Worm (Caenorhabditis elegans) whole organism, L4 larva: Measurements from ENCODE around the gene ZC21.10.

ENCODE experiments used
- D1046.2 ChIP-seq: fragments of 200-800 bp; sonication (Bioruptor generic); IDR thresholded peaks from 2 replicates; pipeline ENCODE4 v1.3.6; 2022; ENCODE audit warnings: missing genetic modification characterization, missing compliant biosample characterization
- F10B5.3 ChIP-seq: sonication (generic microtip); optimal IDR thresholded peaks from 2 replicates; lab custom pipeline; 2016; ENCODE audit warnings: mild to moderate bottlenecking, missing genetic modification characterization, missing compliant biosample characterization
- F37D6.2 ChIP-seq: sonication (generic microtip); optimal IDR thresholded peaks from 2 replicates; lab custom pipeline; 2016; ENCODE audit warnings: mild to moderate bottlenecking, missing genetic modification characterization, missing compliant biosample characterization
- F44E2.7 ChIP-seq: fragments of 200-800 bp; sonication (Bioruptor generic); IDR thresholded peaks from 2 replicates; pipeline ENCODE4 v2.1.2; 2022; ENCODE audit warnings: missing genetic modification characterization, missing compliant biosample characterization
- Y5F2A.4 ChIP-seq: fragments of 200-800 bp; sonication (Bioruptor generic); optimal IDR thresholded peaks from 2 replicates; lab custom pipeline; 2018; ENCODE audit warnings: mild to moderate bottlenecking, missing genetic modification characterization, missing compliant biosample characterization
- ZK546.5 ChIP-seq, 2 experiments: sonication (generic microtip); optimal IDR thresholded peaks; 2 replicates each; lab custom pipeline; 2017; ENCODE audit warnings: missing biosample characterization in 2 of 2, missing genetic modification characterization in 2 of 2
- aha-1 ChIP-seq: fragments of 150-350 bp; peaks from one replicate; lab custom pipeline; 2014; ENCODE audit warnings: missing biosample characterization, missing genetic modification characterization
- aly-2 ChIP-seq: sonication (generic microtip); optimal IDR thresholded peaks from 2 replicates; lab custom pipeline; 2018; ENCODE audit warnings: missing biosample characterization, missing genetic modification characterization
- arid-1 ChIP-seq: fragments of 200-800 bp; sonication (Bioruptor generic); conservative IDR thresholded peaks from 2 replicates; pipeline ENCODE4 v1.3.6; 2022; ENCODE audit warnings: missing genetic modification reagents, missing genetic modification characterization, missing compliant biosample characterization
- ceh-44 ChIP-seq: fragments of 200-800 bp; sonication (Bioruptor generic); IDR thresholded peaks from 2 replicates; pipeline ENCODE4 v1.3.6; 2022; ENCODE audit warnings: missing genetic modification reagents, missing genetic modification characterization, missing compliant biosample characterization
- ceh-62 ChIP-seq: sonication (generic microtip); optimal IDR thresholded peaks from 2 replicates; lab custom pipeline; 2017; ENCODE audit warnings: missing biosample characterization, missing genetic modification characterization
- dmd-8 ChIP-seq: fragments of 200-800 bp; sonication (Bioruptor generic); IDR thresholded peaks from 2 replicates; pipeline ENCODE4 v1.3.6; 2022; ENCODE audit warnings: missing genetic modification characterization, missing compliant biosample characterization
- dve-1 ChIP-seq: sonication (generic microtip); optimal IDR thresholded peaks from 2 replicates; lab custom pipeline; 2017; ENCODE audit warnings: antibody characterized with exemption, mild to moderate bottlenecking, missing genetic modification characterization, missing compliant biosample characterization; ENCODE audit not compliant: insufficient read depth
- egl-27 ChIP-seq: sonication (generic microtip); optimal IDR thresholded peaks from 3 replicates; lab custom pipeline; 2017; ENCODE audit warnings: missing biosample characterization, missing genetic modification reagents, missing genetic modification characterization
- hif-1 ChIP-seq, 2 experiments: sonication (generic microtip); optimal IDR thresholded peaks; 2 replicates each; lab custom pipeline; 2016 to 2017; ENCODE audit warnings: missing compliant biosample characterization in 2 of 2, missing genetic modification characterization in 2 of 2, missing genetic modification reagents in 2 of 2, missing genotype in 2 of 2, mild to moderate bottlenecking in 1 of 2
- hlh-11 ChIP-seq: fragments of 200-800 bp; sonication (Bioruptor generic); optimal IDR thresholded peaks from 2 replicates; lab custom pipeline; 2018; ENCODE audit warnings: mild to moderate bottlenecking, missing genetic modification characterization, missing compliant biosample characterization
- hlh-30 ChIP-seq: sonication (generic microtip); optimal IDR thresholded peaks from 2 replicates; lab custom pipeline; 2017; ENCODE audit warnings: antibody characterized with exemption, mild to moderate bottlenecking, missing genetic modification characterization, missing compliant biosample characterization; ENCODE audit not compliant: insufficient read depth
- hmg-1.1 ChIP-seq: fragments of 200-800 bp; sonication (Bioruptor generic); IDR thresholded peaks from 2 replicates; pipeline ENCODE4 v1.3.6; 2022; ENCODE audit warnings: missing genetic modification reagents, missing genetic modification characterization, missing compliant biosample characterization
- lin-1 ChIP-seq: fragments of 200-800 bp; sonication (Bioruptor generic); IDR thresholded peaks from 2 replicates; pipeline ENCODE4 v1.3.6; 2022; ENCODE audit warnings: missing genetic modification reagents, missing genetic modification characterization, missing compliant biosample characterization
- lin-15B ChIP-seq: fragments of 150-350 bp; sonication (generic microtip); optimal IDR thresholded peaks from 3 replicates; lab custom pipeline; 2014; ENCODE audit warnings: missing biosample characterization, missing genetic modification characterization
- lin-29 ChIP-seq: fragments of 200-800 bp; sonication (Bioruptor generic); IDR thresholded peaks from 2 replicates; pipeline ENCODE4 v1.3.6; 2022; ENCODE audit warnings: missing genetic modification reagents, missing genetic modification characterization, missing compliant biosample characterization
- lir-3 ChIP-seq: sonication (generic microtip); optimal IDR thresholded peaks from 2 replicates; lab custom pipeline; 2016; ENCODE audit warnings: mild to moderate bottlenecking, missing genetic modification characterization, missing compliant biosample characterization
- lsy-2 ChIP-seq, 2 experiments: fragments of 150-350 bp in 1 of 2; sonication (generic microtip) in 1 of 2; optimal IDR thresholded peaks; 2 replicates each; lab custom pipeline; 2014 to 2017; ENCODE audit warnings: missing biosample characterization in 2 of 2, missing genetic modification characterization in 2 of 2
- madf-5 ChIP-seq, 2 experiments: fragments of 200-800 bp; sonication (Bioruptor generic); IDR thresholded peaks; 2 replicates each; pipeline ENCODE4 v1.3.6; 2022; ENCODE audit warnings: missing compliant biosample characterization in 2 of 2, missing genetic modification characterization in 2 of 2
- madf-9 ChIP-seq: fragments of 200-800 bp; sonication (Bioruptor generic); conservative IDR thresholded peaks from 2 replicates; pipeline ENCODE4 v1.3.6; 2022; ENCODE audit warnings: missing genetic modification reagents, missing genetic modification characterization, missing compliant biosample characterization
- mdl-1 ChIP-seq, 2 experiments: fragments of 150-350 bp in 1 of 2; sonication (generic microtip) in 1 of 2; optimal IDR thresholded peaks; 2 replicates each; lab custom pipeline; 2014 to 2017; ENCODE audit warnings: missing biosample characterization in 2 of 2, missing genetic modification characterization in 2 of 2
- mdt-29 ChIP-seq: fragments of 200-800 bp; sonication (Bioruptor generic); IDR thresholded peaks from 2 replicates; pipeline ENCODE4 v1.3.6; 2022; ENCODE audit warnings: missing genetic modification reagents, missing genetic modification characterization, missing compliant biosample characterization
- mep-1 ChIP-seq: fragments of 150-350 bp; sonication (generic microtip); optimal IDR thresholded peaks from 3 replicates; lab custom pipeline; 2014; ENCODE audit warnings: missing biosample characterization, missing genetic modification characterization
- mes-2 ChIP-seq: sonication (generic microtip); optimal IDR thresholded peaks from 2 replicates; lab custom pipeline; 2016; ENCODE audit warnings: missing genotype, mild to moderate bottlenecking, missing genetic modification characterization, missing compliant biosample characterization; ENCODE audit not compliant: poor library complexity, severe bottlenecking
- mxl-2 ChIP-seq: fragments of 200-800 bp; sonication (Bioruptor generic); conservative IDR thresholded peaks from 2 replicates; pipeline ENCODE4 v1.3.6; 2022; ENCODE audit warnings: missing genetic modification reagents, missing genetic modification characterization, missing compliant biosample characterization
- mxl-3 ChIP-seq: fragments of 200-800 bp; sonication (Bioruptor generic); optimal IDR thresholded peaks from 2 replicates; lab custom pipeline; 2018; ENCODE audit warnings: mild to moderate bottlenecking, missing genetic modification characterization, missing compliant biosample characterization
- nhr-10 ChIP-seq: fragments of 150-350 bp; optimal IDR thresholded peaks from 2 replicates; lab custom pipeline; 2014; ENCODE audit warnings: missing biosample characterization, missing genetic modification characterization
- nhr-11 ChIP-seq: fragments of 150-350 bp; optimal IDR thresholded peaks from 2 replicates; lab custom pipeline; 2014; ENCODE audit warnings: missing biosample characterization, missing genetic modification characterization
- nhr-111 ChIP-seq: fragments of 200-800 bp; sonication (Bioruptor generic); optimal IDR thresholded peaks from 2 replicates; lab custom pipeline; 2018; ENCODE audit warnings: mild to moderate bottlenecking, missing genetic modification characterization, missing compliant biosample characterization
- nhr-237 ChIP-seq: sonication (generic microtip); optimal IDR thresholded peaks from 2 replicates; lab custom pipeline; 2017; ENCODE audit warnings: missing biosample characterization, missing genetic modification characterization
- nhr-28 ChIP-seq: fragments of 150-350 bp; optimal IDR thresholded peaks from 2 replicates; lab custom pipeline; 2014; ENCODE audit warnings: missing biosample characterization, missing genetic modification characterization
- nhr-41 ChIP-seq: fragments of 200-800 bp; sonication (Bioruptor generic); IDR thresholded peaks from 2 replicates; pipeline ENCODE4 v1.3.6; 2022; ENCODE audit warnings: missing genetic modification reagents, missing genetic modification characterization, missing compliant biosample characterization
- nhr-48 ChIP-seq: sonication (generic microtip); optimal IDR thresholded peaks from 2 replicates; lab custom pipeline; 2016; ENCODE audit warnings: mild to moderate bottlenecking, missing genetic modification characterization, missing compliant biosample characterization
- nhr-76 ChIP-seq: fragments of 150-350 bp; optimal IDR thresholded peaks from 2 replicates; lab custom pipeline; 2014; ENCODE audit warnings: missing biosample characterization, missing genetic modification characterization
- pha-4 ChIP-seq, 2 experiments: fragments of 150-350 bp in 1 of 2; fragments of 200-800 bp in 1 of 2; sonication (Bioruptor generic) in 1 of 2; IDR thresholded peaks in 1 of 2; optimal IDR thresholded peaks in 1 of 2; 2 replicates each; pipeline versions ENCODE4 v1.3.6 to Lab custom; 2014 to 2022; ENCODE audit warnings: missing genetic modification characterization in 2 of 2, missing genetic modification reagents in 2 of 2, missing biosample characterization in 1 of 2, missing compliant biosample characterization in 1 of 2
- pqm-1 ChIP-seq: sonication (generic microtip); optimal IDR thresholded peaks from 2 replicates; lab custom pipeline; 2017; ENCODE audit warnings: missing biosample characterization, missing genetic modification characterization
- saeg-2 ChIP-seq: fragments of 200-800 bp; sonication (Bioruptor generic); IDR thresholded peaks from 2 replicates; pipeline ENCODE4 v1.3.6; 2022; ENCODE audit warnings: missing genetic modification reagents, missing genetic modification characterization, missing compliant biosample characterization
- skn-1 ChIP-seq: fragments of 150-350 bp; optimal IDR thresholded peaks from 2 replicates; lab custom pipeline; 2014; ENCODE audit warnings: missing biosample characterization, missing genetic modification characterization
- snpc-4 ChIP-seq: fragments of 150-350 bp; optimal IDR thresholded peaks from 2 replicates; lab custom pipeline; 2014; ENCODE audit warnings: missing biosample characterization, missing genetic modification characterization
- unc-39 ChIP-seq: sonication (generic microtip); optimal IDR thresholded peaks from 2 replicates; lab custom pipeline; 2017; ENCODE audit warnings: missing biosample characterization, missing genetic modification characterization
- vab-7 ChIP-seq: fragments of 200-800 bp; sonication (Bioruptor generic); IDR thresholded peaks from 2 replicates; pipeline ENCODE4 v1.3.6; 2022; ENCODE audit warnings: missing genetic modification reagents, missing genetic modification characterization, missing compliant biosample characterization
- zfp-2 ChIP-seq: sonication (generic microtip); optimal IDR thresholded peaks from 2 replicates; lab custom pipeline; 2016; ENCODE audit warnings: mild to moderate bottlenecking, missing genetic modification characterization, missing compliant biosample characterization
- zfp-3 ChIP-seq: fragments of 200-800 bp; sonication (Bioruptor generic); conservative IDR thresholded peaks from 2 replicates; pipeline ENCODE4 v1.3.6; 2022; ENCODE audit warnings: missing genetic modification reagents, missing genetic modification characterization, missing compliant biosample characterization
- zip-2 ChIP-seq: fragments of 150-350 bp; optimal IDR thresholded peaks from 2 replicates; lab custom pipeline; 2014; ENCODE audit warnings: missing biosample characterization, missing genetic modification characterization
- ztf-7 ChIP-seq: fragments of 150-350 bp; optimal IDR thresholded peaks from 2 replicates; lab custom pipeline; 2014; ENCODE audit warnings: missing biosample characterization, missing genetic modification characterization

The ZC21.10 gene

ce11 chrIII:8555682-8556081 lies 25.8 kb downstream of the ZC21.10 start:
- TF ChIP-seq dmd-8 (GFP tag; lab: Robert Waterston, UW): no peak
- no peak for TF ChIP-seq pqm-1 (tag; lab: Kevin White, UChicago)
- TF ChIP-seq F37D6.2: no peak
- no peak for TF ChIP-seq mep-1 (tag; lab: Kevin White, UChicago)
- TF ChIP-seq hlh-30 (tag; lab: Kevin White, UChicago): no peak
- no peak for TF ChIP-seq nhr-48
- no peak for TF ChIP-seq hif-1 (tag; optimal IDR thresholded peaks at IDR 0.05; lab: Kevin White, UChicago)
- no peak for TF ChIP-seq saeg-2 (GFP tag; lab: Robert Waterston, UW)
- TF ChIP-seq lin-15B (tag; lab: Kevin White, UChicago): no peak
- no peak for TF ChIP-seq ceh-62
- TF ChIP-seq, all 104 proteins: peak for 0

- TF ChIP-seq hlh-11 (tag; lab: Kevin White, UChicago): peak; percentile 49
- peak in 1 of 2 experiments; percentile 40 for TF ChIP-seq mdl-1 (tag; optimal IDR thresholded peaks at IDR 0.05; lab: Kevin White, UChicago)
- TF ChIP-seq mxl-3: no peak
- TF ChIP-seq nhr-28 (tag; lab: Kevin White, UChicago): peak; percentile 53
- TF ChIP-seq ZK546.5 (tag; optimal IDR thresholded peaks at IDR 0.05; lab: Kevin White, UChicago): no peak
- TF ChIP-seq lsy-2 (tag; optimal IDR thresholded peaks at IDR 0.05; lab: Kevin White, UChicago): peak in 1 of 2 experiments; percentile 49
- TF ChIP-seq lir-3 (tag; lab: Kevin White, UChicago): no peak
- TF ChIP-seq D1046.2 (GFP tag; lab: Robert Waterston, UW): no peak
- TF ChIP-seq F44E2.7 (GFP tag; lab: Robert Waterston, UW): no peak
- TF ChIP-seq lin-29 (GFP tag; lab: Robert Waterston, UW): no peak
- no peak for TF ChIP-seq mxl-2 (GFP tag; lab: Robert Waterston, UW)
- TF ChIP-seq mdt-29: no peak
- no peak for TF ChIP-seq ztf-7
- TF ChIP-seq unc-39 (tag; lab: Kevin White, UChicago): no peak
- TF ChIP-seq hmg-1.1 (GFP tag; lab: Robert Waterston, UW): peak; percentile 54; the same call in 1 of the 2 replicates
- TF ChIP-seq nhr-237 (tag; lab: Kevin White, UChicago): no peak
- no peak for TF ChIP-seq pha-4 (GFP tag; IDR thresholded peaks at IDR 0.05; lab: Robert Waterston, UW)
- no peak for TF ChIP-seq pha-4 (tag; optimal IDR thresholded peaks at IDR 0.05; lab: Kevin White, UChicago)
- peak; percentile 81 for TF ChIP-seq hlh-30 (tag; lab: Kevin White, UChicago)
- TF ChIP-seq nhr-111 (GFP tag; lab: Kevin White, UChicago): no peak
- TF ChIP-seq mes-2 (tag; lab: Kevin White, UChicago): no peak
- no peak for TF ChIP-seq madf-9 (GFP tag; lab: Robert Waterston, UW)
- no peak for TF ChIP-seq snpc-4
- TF ChIP-seq dve-1 (tag; lab: Kevin White, UChicago): peak; percentile 52
- TF ChIP-seq zip-2 (tag; lab: Kevin White, UChicago): no peak
- TF ChIP-seq nhr-11 (tag; lab: Kevin White, UChicago): peak; percentile 20
- TF ChIP-seq F10B5.3 (tag; lab: Kevin White, UChicago): no peak
- no peak for TF ChIP-seq zfp-3 (GFP tag; lab: Robert Waterston, UW)
- TF ChIP-seq aha-1 (tag; lab: Kevin White, UChicago): no peak
- no peak for TF ChIP-seq vab-7 (GFP tag; lab: Robert Waterston, UW)
- no peak for TF ChIP-seq skn-1 (tag; lab: Kevin White, UChicago)
- TF ChIP-seq Y5F2A.4: no peak
- TF ChIP-seq madf-5 (GFP tag; IDR thresholded peaks at IDR 0.05; lab: Robert Waterston, UW): no peak
- TF ChIP-seq mep-1 (tag; lab: Kevin White, UChicago): peak; percentile 66
- peak; percentile 51 for TF ChIP-seq nhr-10 (tag; lab: Kevin White, UChicago)
- TF ChIP-seq arid-1 (GFP tag; lab: Robert Waterston, UW): no peak
- TF ChIP-seq zfp-2: no peak
- no peak for TF ChIP-seq nhr-76
- TF ChIP-seq lin-1 (GFP tag; lab: Robert Waterston, UW): no peak
- TF ChIP-seq ceh-44 (GFP tag; lab: Robert Waterston, UW): no peak
- no peak for TF ChIP-seq egl-27 (tag; lab: Kevin White, UChicago)
- TF ChIP-seq nhr-41 (GFP tag; lab: Robert Waterston, UW): no peak
- TF ChIP-seq aly-2 (tag; lab: Kevin White, UChicago): no peak
Measured at ce11 chrIII:8556836-8557385, 27.0 kb downstream of the ZC21.10 start, which contains the start of gene C02D5.2. C02D5.2 (plus strand) TSS chrIII:8557335.
